Worm (Caenorhabditis elegans) whole organism, L1 larva: Measurements from ENCODE around the gene znf-598.

Source experiments
- aly-2 ChIP-seq: fragments of 150-350 bp; optimal IDR thresholded peaks from 2 replicates; lab custom pipeline; 2014; ENCODE audit warnings: missing biosample characterization, missing genetic modification characterization
- nhr-20 ChIP-seq: sonication (generic microtip); optimal IDR thresholded peaks from 2 replicates; lab custom pipeline; 2016; ENCODE audit warnings: mild to moderate bottlenecking, missing genetic modification characterization, missing compliant biosample characterization
- nhr-47 ChIP-seq: sonication (generic microtip); optimal IDR thresholded peaks from 2 replicates; lab custom pipeline; 2016; ENCODE audit warnings: mild to moderate bottlenecking, missing genetic modification characterization, moderate library complexity, missing compliant biosample characterization
- nhr-71 ChIP-seq: sonication (generic microtip); optimal IDR thresholded peaks from 2 replicates; lab custom pipeline; 2016; ENCODE audit warnings: mild to moderate bottlenecking, missing genetic modification characterization, moderate library complexity, missing compliant biosample characterization
- snpc-4 ChIP-seq: fragments of 150-350 bp; optimal IDR thresholded peaks from 2 replicates; lab custom pipeline; 2014; ENCODE audit warnings: missing biosample characterization, missing genetic modification characterization
- snu-23 ChIP-seq: sonication (generic microtip); optimal IDR thresholded peaks from 2 replicates; lab custom pipeline; 2016; ENCODE audit warnings: missing genetic modification characterization, missing compliant biosample characterization
- sptf-1 ChIP-seq: fragments of 150-350 bp; optimal IDR thresholded peaks from 2 replicates; lab custom pipeline; 2014; ENCODE audit warnings: missing biosample characterization, missing genetic modification characterization
- unc-62 ChIP-seq: fragments of 150-350 bp; optimal IDR thresholded peaks from 2 replicates; lab custom pipeline; 2014; ENCODE audit warnings: missing biosample characterization, missing genetic modification reagents, missing genetic modification characterization
- ztf-4 ChIP-seq: fragments of 150-350 bp; optimal IDR thresholded peaks from 2 replicates; lab custom pipeline; 2014; ENCODE audit warnings: missing biosample characterization, missing genetic modification characterization

DNA sequence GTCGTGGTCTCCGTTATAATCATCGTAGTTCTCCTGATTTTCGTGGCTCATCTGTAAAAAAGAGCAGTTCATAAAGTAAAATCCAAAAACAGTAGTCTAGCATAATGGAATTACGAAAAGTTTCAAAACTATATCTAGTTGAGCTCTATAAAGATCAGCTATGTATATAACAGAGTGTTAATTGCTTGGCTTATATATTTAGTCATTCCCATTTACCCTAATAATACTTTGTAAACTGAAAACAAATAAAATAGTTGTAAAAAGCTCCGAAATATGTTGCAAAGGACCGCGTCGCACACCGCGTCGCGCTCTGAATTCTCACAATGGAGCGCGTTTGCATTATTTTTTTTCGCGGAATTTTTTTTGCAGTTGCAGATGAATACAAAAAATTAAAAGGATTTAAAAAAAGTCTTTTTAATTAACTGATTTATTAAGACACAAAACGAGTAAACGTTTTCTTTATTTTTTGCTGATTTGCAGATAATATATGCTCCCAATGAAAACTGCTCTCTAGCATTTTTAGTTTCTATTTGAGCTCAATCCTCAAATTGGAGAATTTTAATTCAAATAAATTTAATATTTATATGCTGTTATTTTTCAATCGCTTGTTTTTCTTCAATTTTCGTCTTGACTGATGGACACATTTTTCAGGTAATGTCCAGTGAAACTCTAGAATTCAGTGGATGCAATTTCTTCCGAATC is 24.6 kb downstream of the znf-598 start, which contains the start of the genes tcer-1 and ZK1127.5:
- TF ChIP-seq snu-23 (GFP tag; lab: Kevin White, UChicago) (peak; percentile 63), nhr-71 (tag; lab: Kevin White, UChicago) (peak; percentile 50), unc-62 (GFP tag; lab: Kevin White, UChicago) (no peak), snpc-4 (tag; lab: Kevin White, UChicago) (no peak), sptf-1 (tag; lab: Kevin White, UChicago) (no peak), ztf-4 (tag; lab: Kevin White, UChicago) (no peak), aly-2 (tag; lab: Kevin White, UChicago) (no peak), nhr-47 (tag; lab: Kevin White, UChicago) (peak; percentile 56), nhr-20 (tag; lab: Kevin White, UChicago) (peak; percentile 58)
